Worm (Caenorhabditis elegans) whole organism, L4/young adult: ENCODE data around the gene F53E10.6.

ENCODE experiments used
- W03F9.2 ChIP-seq: fragments of 150-350 bp; optimal IDR thresholded peaks from 2 replicates; lab custom pipeline; 2014; ENCODE audit warnings: missing biosample characterization, missing genetic modification characterization
- dao-5 ChIP-seq: sonication (generic microtip); optimal IDR thresholded peaks from 2 replicates; lab custom pipeline; 2016; ENCODE audit warnings: missing genotype, missing genetic modification characterization, moderate library complexity, missing compliant biosample characterization
- him-1 ChIP-seq: sonication (generic microtip); optimal IDR thresholded peaks from 2 replicates; lab custom pipeline; 2016; ENCODE audit warnings: missing genotype, missing genetic modification reagents, missing genetic modification characterization, missing compliant biosample characterization

ce11 chrV:2639035-2639434, 36.2 kb upstream of the F53E10.6 start, which contains the start of gene W02H5.2:
- TF ChIP-seq him-1 = no peak
- no peak for TF ChIP-seq dao-5 (tag; lab: Kevin White, UChicago)
- TF ChIP-seq W03F9.2 (tag; lab: Kevin White, UChicago) = no peak
